Worm (Caenorhabditis elegans) whole organism, mixed stage, embryonic: ENCODE results near the gene rpc-2.

Source experiments
- ceh-83 ChIP-seq: fragments of 200-800 bp; sonication (Bioruptor generic); optimal IDR thresholded peaks from 2 replicates; lab custom pipeline; 2018; ENCODE audit warnings: mild to moderate bottlenecking, missing genetic modification characterization, missing compliant biosample characterization
- elt-3 ChIP-seq: fragments of 150-350 bp; optimal IDR thresholded peaks from 2 replicates; lab custom pipeline; 2014; ENCODE audit warnings: missing biosample characterization, missing genetic modification characterization
- lin-13 ChIP-seq: fragments of 150-350 bp; optimal IDR thresholded peaks from 2 replicates; lab custom pipeline; 2014; ENCODE audit warnings: missing biosample characterization, missing genetic modification characterization
- lsy-2 ChIP-seq: fragments of 150-350 bp; optimal IDR thresholded peaks from 2 replicates; lab custom pipeline; 2014; ENCODE audit warnings: missing biosample characterization, missing genetic modification characterization
- mab-5 ChIP-seq: fragments of 150-350 bp; optimal IDR thresholded peaks from 2 replicates; lab custom pipeline; 2014; ENCODE audit warnings: missing biosample characterization, missing genetic modification characterization
- nhr-12 ChIP-seq: fragments of 150-350 bp; optimal IDR thresholded peaks from 2 replicates; lab custom pipeline; 2014; ENCODE audit warnings: missing biosample characterization, missing genetic modification characterization
- nhr-237 ChIP-seq: fragments of 150-350 bp; optimal IDR thresholded peaks from 2 replicates; lab custom pipeline; 2014; ENCODE audit warnings: missing biosample characterization, missing genetic modification characterization
- nhr-28 ChIP-seq: fragments of 150-350 bp; optimal IDR thresholded peaks from 2 replicates; lab custom pipeline; 2014; ENCODE audit warnings: missing biosample characterization, missing genetic modification characterization
- pha-4 ChIP-seq: fragments of 150-350 bp; optimal IDR thresholded peaks from 2 replicates; lab custom pipeline; 2018; ENCODE audit warnings: missing biosample characterization, missing genetic modification reagents, missing genetic modification characterization
- sptf-1 ChIP-seq: sonication (generic microtip); optimal IDR thresholded peaks from 2 replicates; lab custom pipeline; 2017; ENCODE audit warnings: mild to moderate bottlenecking, missing genetic modification characterization, moderate library complexity, missing compliant biosample characterization
- tbx-8 ChIP-seq: fragments of 200-800 bp; sonication (Bioruptor generic); optimal IDR thresholded peaks from 2 replicates; lab custom pipeline; 2018; ENCODE audit warnings: mild to moderate bottlenecking, missing genetic modification characterization, moderate library complexity, missing compliant biosample characterization
- unc-62 ChIP-seq: fragments of 150-350 bp; optimal IDR thresholded peaks from 2 replicates; lab custom pipeline; 2014; ENCODE audit warnings: missing biosample characterization, missing genetic modification reagents, missing genetic modification characterization

DNA sequence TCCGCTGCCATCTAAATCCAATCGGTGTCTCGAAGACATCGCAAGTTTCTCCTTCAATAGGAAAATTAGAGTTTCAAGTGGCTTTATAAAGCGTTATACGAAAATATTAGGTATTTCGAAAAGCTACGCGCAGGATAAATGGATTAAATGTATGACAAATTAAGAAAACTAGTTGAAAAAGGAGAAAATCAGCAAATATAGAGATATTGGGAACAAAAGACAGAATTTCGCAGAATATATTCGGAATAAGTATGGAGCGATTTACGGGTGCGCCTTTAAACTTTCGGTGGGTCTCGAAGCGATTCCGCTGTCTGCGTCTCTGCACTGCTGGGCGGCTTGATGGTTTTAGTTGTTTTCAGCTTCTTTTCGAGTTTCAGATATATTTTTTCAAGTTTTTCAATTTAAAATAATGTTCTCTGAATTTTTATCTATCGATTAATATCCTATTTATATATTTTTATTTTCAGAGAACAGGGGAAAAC lies 34.5 kb downstream of the rpc-2 start, which contains the start of the genes ddx-15 and ucr-1:
- peak; percentile 76 for TF ChIP-seq lsy-2
- no peak for TF ChIP-seq nhr-12
- TF ChIP-seq nhr-237 (tag; lab: Kevin White, UChicago): no peak
- TF ChIP-seq sptf-1 (tag; lab: Kevin White, UChicago): no peak
- TF ChIP-seq elt-3 (tag; lab: Kevin White, UChicago): no peak
- TF ChIP-seq mab-5 (tag; lab: Kevin White, UChicago): no peak
- no peak for TF ChIP-seq ceh-83 (GFP tag; lab: Kevin White, UChicago)
- no peak for TF ChIP-seq tbx-8 (GFP tag; lab: Kevin White, UChicago)
- TF ChIP-seq pha-4: peak; percentile 41
- TF ChIP-seq nhr-28 (tag; lab: Kevin White, UChicago): no peak
- peak; percentile 55 for TF ChIP-seq lin-13 (tag; lab: Kevin White, UChicago)
- no peak for TF ChIP-seq unc-62 (GFP tag; lab: Kevin White, UChicago)
